Comparison of ENCODE assay signal across 1 fruit fly cellular context in genomic region chr3R:25684859-25685258, dm6.
A peak's percentile ranks its signal among the peaks of the same experiment; 100 is the strongest.
TF ChIP-seq lines count a peak whose summit lies in the region.

TSS of gene RpL27 (minus strand) at chr3R:25685051.

TF ChIP-seq in whole organism, embryonic, 481 proteins besides CTCF, POLR2A, EP300 and RAD21 (continued from another document and continues in another):
- TF ChIP-seq Asciz (GFP tag; optimal IDR thresholded peaks at IDR 0.05; lab: Kevin White, UChicago): peak; percentile 75
- TF ChIP-seq btn (GFP tag; optimal IDR thresholded peaks at IDR 0.05; lab: Kevin White, UChicago): peak; percentile 38
- no peak for TF ChIP-seq h (optimal IDR thresholded peaks at IDR 0.05; lab: Kevin White, UChicago)
- peak; percentile 55; the same call in 1 of the 2 replicates for TF ChIP-seq Adf1 (GFP tag; IDR thresholded peaks at IDR 0.05; lab: Robert Waterston, UW)
- peak; percentile 73 for TF ChIP-seq CG18011 (GFP tag; optimal IDR thresholded peaks at IDR 0.05; lab: Kevin White, UChicago)
- peak; percentile 28 for TF ChIP-seq slou (GFP tag; optimal IDR thresholded peaks at IDR 0.05; lab: Kevin White, UChicago)
- TF ChIP-seq CG3281 (GFP tag; optimal IDR thresholded peaks at IDR 0.05; lab: Kevin White, UChicago): peak; percentile 92
- peak; percentile 62 for TF ChIP-seq az2 (GFP tag; optimal IDR thresholded peaks at IDR 0.05; lab: Kevin White, UChicago)
- peak; percentile 70 for TF ChIP-seq lilli (GFP tag; optimal IDR thresholded peaks at IDR 0.05; lab: Kevin White, UChicago)
- no peak for TF ChIP-seq pita (GFP tag; optimal IDR thresholded peaks at IDR 0.05; lab: Kevin White, UChicago)
- TF ChIP-seq Hr3 (GFP tag; optimal IDR thresholded peaks at IDR 0.05; lab: Kevin White, UChicago): peak; percentile 37
- TF ChIP-seq CG6791 (GFP tag; IDR thresholded peaks at IDR 0.05; lab: Robert Waterston, UW; ENCODE audit: partially characterized antibody): peak; percentile 78
- TF ChIP-seq CG31224 (GFP tag; IDR thresholded peaks at IDR 0.05; lab: Robert Waterston, UW): peak; percentile 66
- TF ChIP-seq CG13894 (tag; optimal IDR thresholded peaks at IDR 0.05; lab: Kevin White, UChicago): peak; percentile 74
- TF ChIP-seq gce (GFP tag; IDR thresholded peaks at IDR 0.05; lab: Robert Waterston, UW): peak; percentile 70; the same call in 2 of the 3 replicates
- no peak for TF ChIP-seq CG10959 (GFP tag; IDR thresholded peaks at IDR 0.05; lab: Robert Waterston, UW)
- TF ChIP-seq crol (GFP tag; IDR thresholded peaks at IDR 0.05; lab: Robert Waterston, UW): peak; percentile 24
- TF ChIP-seq ftz-f1 (GFP tag; optimal IDR thresholded peaks at IDR 0.05; lab: Kevin White, UChicago): peak; percentile 48
- TF ChIP-seq ci (GFP tag; IDR thresholded peaks at IDR 0.05; lab: Robert Waterston, UW): peak; percentile 95
- peak; percentile 69 for TF ChIP-seq knrl (GFP tag; IDR thresholded peaks at IDR 0.05; lab: Robert Waterston, UW; ENCODE audit: partially characterized antibody)
- peak; percentile 51; the same call in 1 of the 3 replicates for TF ChIP-seq CG11695 (GFP tag; IDR thresholded peaks at IDR 0.05; lab: Robert Waterston, UW)
- peak in 1 of 2 experiments; percentile 77 for TF ChIP-seq Eip74EF (GFP tag; optimal IDR thresholded peaks at IDR 0.05; lab: Kevin White, UChicago)
- TF ChIP-seq CG42726 (GFP tag; IDR thresholded peaks at IDR 0.05; lab: Robert Waterston, UW; ENCODE audit: partially characterized antibody): peak; percentile 72; the same call in 1 of the 2 replicates
- peak; percentile 58 for TF ChIP-seq fu2 (GFP tag; optimal IDR thresholded peaks at IDR 0.05; lab: Kevin White, UChicago)
- peak; percentile 10 for TF ChIP-seq cato (GFP tag; optimal IDR thresholded peaks at IDR 0.05; lab: Kevin White, UChicago; ENCODE audit: borderline replicate concordance)
- TF ChIP-seq MBD-R2 (GFP tag; IDR thresholded peaks at IDR 0.05; lab: Robert Waterston, UW): peak; percentile 71; the same call in 1 of the 2 replicates
- peak; percentile 65 to 84 for TF ChIP-seq Pdp1 (GFP tag; optimal IDR thresholded peaks at IDR 0.05; lab: Kevin White, UChicago)
- TF ChIP-seq crc (GFP tag; optimal IDR thresholded peaks at IDR 0.05; lab: Kevin White, UChicago): peak; percentile 58
- TF ChIP-seq inv (GFP tag; IDR thresholded peaks at IDR 0.05; lab: Robert Waterston, UW; ENCODE audit: partially characterized antibody): peak; percentile 55
- peak; percentile 85 for TF ChIP-seq vvl (GFP tag; IDR thresholded peaks at IDR 0.05; lab: Robert Waterston, UW)
- TF ChIP-seq lov (optimal IDR thresholded peaks at IDR 0.05; lab: Kevin White, UChicago): no peak
- peak; percentile 80; the same call in 2 of the 3 replicates for TF ChIP-seq lov (GFP tag; IDR thresholded peaks at IDR 0.05; lab: Robert Waterston, UW)
- peak; percentile 54; the same call in 2 of the 3 replicates for TF ChIP-seq tgo (GFP tag; IDR thresholded peaks at IDR 0.05; lab: Robert Waterston, UW)
- TF ChIP-seq lbe (GFP tag; optimal IDR thresholded peaks at IDR 0.05; lab: Kevin White, UChicago): peak; percentile 71
- peak; percentile 75 for TF ChIP-seq CrebB (tag; optimal IDR thresholded peaks at IDR 0.05; lab: Kevin White, UChicago)
- peak; percentile 74 for TF ChIP-seq CG3407 (GFP tag; optimal IDR thresholded peaks at IDR 0.05; lab: Kevin White, UChicago)
- no peak for TF ChIP-seq mld (GFP tag; IDR thresholded peaks at IDR 0.05; lab: Robert Waterston, UW; ENCODE audit: partially characterized antibody)
- TF ChIP-seq TFAM (GFP tag; optimal IDR thresholded peaks at IDR 0.05; lab: Kevin White, UChicago): peak; percentile 49
- TF ChIP-seq CG8290 (GFP tag; optimal IDR thresholded peaks at IDR 0.05; lab: Kevin White, UChicago): peak; percentile 68
- peak; percentile 55 to 88 for TF ChIP-seq CG8290 (tag; optimal IDR thresholded peaks at IDR 0.05; lab: Kevin White, UChicago)
- peak; percentile 63; the same call in 1 of the 2 replicates for TF ChIP-seq ttk (GFP tag; IDR thresholded peaks at IDR 0.05; lab: Robert Waterston, UW)
- TF ChIP-seq slbo (GFP tag; IDR thresholded peaks at IDR 0.05; lab: Robert Waterston, UW): peak; percentile 66
- TF ChIP-seq CG30403 (GFP tag; optimal IDR thresholded peaks at IDR 0.05; lab: Kevin White, UChicago): peak; percentile 68
- peak; percentile 83 for TF ChIP-seq CG13287 (GFP tag; IDR thresholded peaks at IDR 0.05; lab: Robert Waterston, UW; ENCODE audit: partially characterized antibody)
- peak; percentile 72 for TF ChIP-seq zen (tag; optimal IDR thresholded peaks at IDR 0.05; lab: Kevin White, UChicago)
- peak; percentile 81 for TF ChIP-seq maf-S (GFP tag; optimal IDR thresholded peaks at IDR 0.05; lab: Kevin White, UChicago)
- peak; percentile 76 for TF ChIP-seq CG12391 (tag; optimal IDR thresholded peaks at IDR 0.05; lab: Kevin White, UChicago)
- TF ChIP-seq Dfd (GFP tag; optimal IDR thresholded peaks at IDR 0.05; lab: Kevin White, UChicago): no peak
- TF ChIP-seq CG17359 (tag; optimal IDR thresholded peaks at IDR 0.05; lab: Kevin White, UChicago): peak; percentile 72
- TF ChIP-seq CG11696 (GFP tag; IDR thresholded peaks at IDR 0.05; lab: Robert Waterston, UW): 0 out of 2 replicates have a peak, but pooled peaks have one; percentile 41
- TF ChIP-seq vfl (GFP tag; optimal IDR thresholded peaks at IDR 0.05; lab: Kevin White, UChicago): peak; percentile 55
- TF ChIP-seq klu (GFP tag; IDR thresholded peaks at IDR 0.05; lab: Robert Waterston, UW): no peak
- 0 out of 2 replicates have a peak, but pooled peaks have one; percentile 40 for TF ChIP-seq CG9215 (GFP tag; IDR thresholded peaks at IDR 0.05; lab: Robert Waterston, UW)
- TF ChIP-seq NFAT (GFP tag; IDR thresholded peaks at IDR 0.05; lab: Robert Waterston, UW): peak; percentile 81
- TF ChIP-seq gem (tag; optimal IDR thresholded peaks at IDR 0.05; lab: Kevin White, UChicago): peak; percentile 68
- peak; percentile 39; the same call in 1 of the 2 replicates for TF ChIP-seq Drgx (GFP tag; IDR thresholded peaks at IDR 0.05; lab: Robert Waterston, UW)
- peak; percentile 83 for TF ChIP-seq CG4854 (GFP tag; optimal IDR thresholded peaks at IDR 0.05; lab: Kevin White, UChicago)
- peak; percentile 73 for TF ChIP-seq Nf-YC (tag; optimal IDR thresholded peaks at IDR 0.05; lab: Kevin White, UChicago)
- TF ChIP-seq fd64A (GFP tag; optimal IDR thresholded peaks at IDR 0.05; lab: Kevin White, UChicago): peak; percentile 74
- peak; percentile 74 for TF ChIP-seq CG10274 (GFP tag; optimal IDR thresholded peaks at IDR 0.05; lab: Kevin White, UChicago)
- peak; percentile 74 for TF ChIP-seq CG15269 (tag; optimal IDR thresholded peaks at IDR 0.05; lab: Kevin White, UChicago)
- TF ChIP-seq ato (GFP tag; IDR thresholded peaks at IDR 0.05; lab: Robert Waterston, UW; ENCODE audit: partially characterized antibody): peak; percentile 72
- TF ChIP-seq slp2 (GFP tag; optimal IDR thresholded peaks at IDR 0.05; lab: Kevin White, UChicago): peak; percentile 63
- TF ChIP-seq run (tag; optimal IDR thresholded peaks at IDR 0.05; lab: Kevin White, UChicago): peak; percentile 63
- TF ChIP-seq zfh2 (GFP tag; optimal IDR thresholded peaks at IDR 0.05; lab: Kevin White, UChicago): peak; percentile 50
- peak; percentile 81 for TF ChIP-seq Camta (GFP tag; optimal IDR thresholded peaks at IDR 0.05; lab: Kevin White, UChicago)
- peak; percentile 96 for TF ChIP-seq NC2β (GFP tag; optimal IDR thresholded peaks at IDR 0.05; lab: Kevin White, UChicago)
- peak; percentile 84 for TF ChIP-seq HHEX (GFP tag; optimal IDR thresholded peaks at IDR 0.05; lab: Kevin White, UChicago)
- TF ChIP-seq Vsx1 (GFP tag; optimal IDR thresholded peaks at IDR 0.05; lab: Kevin White, UChicago): peak; percentile 88
- peak; percentile 68 for TF ChIP-seq cwo (GFP tag; optimal IDR thresholded peaks at IDR 0.05; lab: Kevin White, UChicago)
- peak; percentile 1 to 82 for TF ChIP-seq crp (GFP tag; optimal IDR thresholded peaks at IDR 0.05; lab: Kevin White, UChicago)
- TF ChIP-seq Dp (GFP tag; optimal IDR thresholded peaks at IDR 0.05; lab: Kevin White, UChicago): peak; percentile 76
- TF ChIP-seq CG30020 (tag; optimal IDR thresholded peaks at IDR 0.05; lab: Kevin White, UChicago): peak; percentile 52
- peak; percentile 6 for TF ChIP-seq CG16815 (GFP tag; optimal IDR thresholded peaks at IDR 0.05; lab: Kevin White, UChicago)
- no peak for TF ChIP-seq Tbp (GFP tag; optimal IDR thresholded peaks at IDR 0.05; lab: Kevin White, UChicago)
- no peak; the same call in 1 of the 2 replicates for TF ChIP-seq Ravus (GFP tag; IDR thresholded peaks at IDR 0.05; lab: Robert Waterston, UW)
- TF ChIP-seq CG12071 (GFP tag; optimal IDR thresholded peaks at IDR 0.05; lab: Kevin White, UChicago): peak; percentile 80
- no peak; the same call in 1 of the 2 replicates for TF ChIP-seq ap (GFP tag; IDR thresholded peaks at IDR 0.05; lab: Robert Waterston, UW)
- peak; percentile 69; the same call in 2 of the 3 replicates for TF ChIP-seq sr (GFP tag; IDR thresholded peaks at IDR 0.05; lab: Robert Waterston, UW)
- peak; percentile 58 for TF ChIP-seq trh (GFP tag; optimal IDR thresholded peaks at IDR 0.05; lab: Kevin White, UChicago)
- TF ChIP-seq prd (optimal IDR thresholded peaks at IDR 0.05; lab: Kevin White, UChicago): no peak
- TF ChIP-seq prd (GFP tag; IDR thresholded peaks at IDR 0.05; lab: Robert Waterston, UW): peak; percentile 46; the same call in 2 of the 3 replicates
- TF ChIP-seq croc (GFP tag; conservative IDR thresholded peaks at IDR 0.05; lab: Robert Waterston, UW): peak; percentile 44; the same call in 2 of the 3 replicates
- peak; percentile 91 for TF ChIP-seq CG10543 (GFP tag; optimal IDR thresholded peaks at IDR 0.05; lab: Kevin White, UChicago)
- TF ChIP-seq Oaz (GFP tag; IDR thresholded peaks at IDR 0.05; lab: Robert Waterston, UW): peak; percentile 41
- TF ChIP-seq CG11560 (tag; IDR thresholded peaks at IDR 0.05; lab: Robert Waterston, UW): no peak
- peak; percentile 76 for TF ChIP-seq amos (GFP tag; IDR thresholded peaks at IDR 0.05; lab: Robert Waterston, UW; ENCODE audit: partially characterized antibody)
- TF ChIP-seq pum (GFP tag; optimal IDR thresholded peaks at IDR 0.05; lab: Kevin White, UChicago): peak; percentile 10
- peak; percentile 76 for TF ChIP-seq gsb-n (tag; optimal IDR thresholded peaks at IDR 0.05; lab: Kevin White, UChicago)
- peak; percentile 77; the same call in 1 of the 2 replicates for TF ChIP-seq CG32767 (GFP tag; IDR thresholded peaks at IDR 0.05; lab: Robert Waterston, UW)
- TF ChIP-seq Oli (tag; optimal IDR thresholded peaks at IDR 0.05; lab: Kevin White, UChicago): peak; percentile 65
- TF ChIP-seq Atf6 (GFP tag; IDR thresholded peaks at IDR 0.05; lab: Robert Waterston, UW): peak; percentile 75
- TF ChIP-seq CG7786 (GFP tag; optimal IDR thresholded peaks at IDR 0.05; lab: Kevin White, UChicago): peak; percentile 34
- TF ChIP-seq NC2α (GFP tag; optimal IDR thresholded peaks at IDR 0.05; lab: Kevin White, UChicago): peak; percentile 45
- TF ChIP-seq CG3847 (GFP tag; IDR thresholded peaks at IDR 0.05; lab: Robert Waterston, UW): peak; percentile 83
- TF ChIP-seq CG9727 (GFP tag; optimal IDR thresholded peaks at IDR 0.05; lab: Kevin White, UChicago): peak; percentile 88
- TF ChIP-seq otp (GFP tag; IDR thresholded peaks at IDR 0.05; lab: Robert Waterston, UW): peak; percentile 87
- TF ChIP-seq CG4404 (GFP tag; IDR thresholded peaks at IDR 0.05; lab: Robert Waterston, UW): no peak
- peak; percentile 56 for TF ChIP-seq exex (tag; optimal IDR thresholded peaks at IDR 0.05; lab: Kevin White, UChicago)
- TF ChIP-seq CG1792 (GFP tag; optimal IDR thresholded peaks at IDR 0.05; lab: Kevin White, UChicago): peak; percentile 27
- TF ChIP-seq toy (GFP tag; IDR thresholded peaks at IDR 0.05; lab: Robert Waterston, UW): no peak
- no peak for TF ChIP-seq Hmx (GFP tag; optimal IDR thresholded peaks at IDR 0.05; lab: Kevin White, UChicago)
- TF ChIP-seq CG10979 (tag; optimal IDR thresholded peaks at IDR 0.05; lab: Kevin White, UChicago): peak; percentile 62
- no peak for TF ChIP-seq ab (GFP tag; optimal IDR thresholded peaks at IDR 0.05; lab: Kevin White, UChicago)
- peak; percentile 72; the same call in 1 of the 2 replicates for TF ChIP-seq ranshi (GFP tag; IDR thresholded peaks at IDR 0.05; lab: Robert Waterston, UW)
- peak; percentile 28; the same call in 1 of the 3 replicates for TF ChIP-seq Optix (GFP tag; IDR thresholded peaks at IDR 0.05; lab: Robert Waterston, UW)
- peak; percentile 67 for TF ChIP-seq Spps (tag; optimal IDR thresholded peaks at IDR 0.05; lab: Kevin White, UChicago)
- peak; percentile 90 for TF ChIP-seq pzg (GFP tag; optimal IDR thresholded peaks at IDR 0.05; lab: Kevin White, UChicago)
- peak; percentile 45; the same call in 1 of the 3 replicates for TF ChIP-seq vnd (GFP tag; IDR thresholded peaks at IDR 0.05; lab: Robert Waterston, UW; ENCODE audit: partially characterized antibody)
- peak; percentile 83 for TF ChIP-seq schlank (tag; optimal IDR thresholded peaks at IDR 0.05; lab: Kevin White, UChicago)
- peak; percentile 73 for TF ChIP-seq CG14014 (GFP tag; IDR thresholded peaks at IDR 0.05; lab: Robert Waterston, UW)
- TF ChIP-seq Atf3 (GFP tag; optimal IDR thresholded peaks at IDR 0.05; lab: Kevin White, UChicago): peak; percentile 57
- TF ChIP-seq luna (GFP tag; optimal IDR thresholded peaks at IDR 0.05; lab: Kevin White, UChicago): no peak
- TF ChIP-seq Fer3 (tag; optimal IDR thresholded peaks at IDR 0.05; lab: Kevin White, UChicago): peak; percentile 88
- TF ChIP-seq sens (GFP tag; lab: Kevin White, UChicago): peak; percentile 92
- TF ChIP-seq Fer2 (tag; optimal IDR thresholded peaks at IDR 0.05; lab: Kevin White, UChicago): peak; percentile 72
- peak; percentile 68 for TF ChIP-seq HLH4C (GFP tag; IDR thresholded peaks at IDR 0.05; lab: Robert Waterston, UW; ENCODE audit: partially characterized antibody)
- TF ChIP-seq mam (GFP tag; optimal IDR thresholded peaks at IDR 0.05; lab: Kevin White, UChicago): peak; percentile 71
- TF ChIP-seq Sry-β (GFP tag; optimal IDR thresholded peaks at IDR 0.05; lab: Kevin White, UChicago): peak; percentile 46
- TF ChIP-seq B-H2 (GFP tag; optimal IDR thresholded peaks at IDR 0.05; lab: Kevin White, UChicago): peak; percentile 92
- TF ChIP-seq hb (GFP tag; IDR thresholded peaks at IDR 0.05; lab: Robert Waterston, UW; ENCODE audit: partially characterized antibody): no peak
- peak; percentile 64 for TF ChIP-seq dmrt99B (tag; optimal IDR thresholded peaks at IDR 0.05; lab: Kevin White, UChicago)
- no peak for TF ChIP-seq tll (GFP tag; optimal IDR thresholded peaks at IDR 0.05; lab: Kevin White, UChicago)
- TF ChIP-seq gro (GFP tag; optimal IDR thresholded peaks at IDR 0.05; lab: Kevin White, UChicago): peak; percentile 89
- TF ChIP-seq CG7556 (GFP tag; optimal IDR thresholded peaks at IDR 0.05; lab: Kevin White, UChicago): peak; percentile 66
- peak; percentile 95 for TF ChIP-seq lab (GFP tag; optimal IDR thresholded peaks at IDR 0.05; lab: Kevin White, UChicago)
